Worm (Caenorhabditis elegans) whole organism, L4 larva: ENCODE data around the gene shw-1.

Source experiments
- F26F4.8 ChIP-seq: fragments of 200-800 bp; sonication (Bioruptor generic); conservative IDR thresholded peaks from 2 replicates; pipeline ENCODE4 v1.3.6; 2022; ENCODE audit warnings: missing genetic modification characterization, missing compliant biosample characterization
- F37D6.2 ChIP-seq: sonication (generic microtip); optimal IDR thresholded peaks from 2 replicates; lab custom pipeline; 2016; ENCODE audit warnings: mild to moderate bottlenecking, missing genetic modification characterization, missing compliant biosample characterization
- R02D3.7 ChIP-seq: fragments of 150-350 bp; sonication (generic microtip); optimal IDR thresholded peaks from 3 replicates; lab custom pipeline; 2014; ENCODE audit warnings: missing biosample characterization, missing genetic modification characterization
- Y48G9A.11 ChIP-seq: fragments of 200-800 bp; sonication (Bioruptor generic); IDR thresholded peaks from 2 replicates; pipeline ENCODE4 v1.3.6; 2022; ENCODE audit warnings: missing genetic modification reagents, missing genetic modification characterization, missing compliant biosample characterization
- ZK546.5 ChIP-seq, 2 experiments: sonication (generic microtip); optimal IDR thresholded peaks; 2 replicates each; lab custom pipeline; 2017; ENCODE audit warnings: missing biosample characterization in 2 of 2, missing genetic modification characterization in 2 of 2
- aha-1 ChIP-seq: fragments of 150-350 bp; peaks from one replicate; lab custom pipeline; 2014; ENCODE audit warnings: missing biosample characterization, missing genetic modification characterization
- aly-2 ChIP-seq: sonication (generic microtip); optimal IDR thresholded peaks from 2 replicates; lab custom pipeline; 2018; ENCODE audit warnings: missing biosample characterization, missing genetic modification characterization
- arid-1 ChIP-seq: fragments of 200-800 bp; sonication (Bioruptor generic); conservative IDR thresholded peaks from 2 replicates; pipeline ENCODE4 v1.3.6; 2022; ENCODE audit warnings: missing genetic modification reagents, missing genetic modification characterization, missing compliant biosample characterization
- attf-4 ChIP-seq: sonication (generic microtip); optimal IDR thresholded peaks from 3 replicates; lab custom pipeline; 2017; ENCODE audit warnings: missing biosample characterization, missing genetic modification characterization
- ceh-28 ChIP-seq: fragments of 150-350 bp; optimal IDR thresholded peaks from 2 replicates; lab custom pipeline; 2014; ENCODE audit warnings: missing biosample characterization, missing genetic modification reagents, missing genetic modification characterization
- ceh-32 ChIP-seq: sonication (generic microtip); optimal IDR thresholded peaks from 2 replicates; lab custom pipeline; 2016; ENCODE audit warnings: mild to moderate bottlenecking, missing genetic modification characterization, missing compliant biosample characterization; ENCODE audit not compliant: poor library complexity
- ceh-44 ChIP-seq: fragments of 200-800 bp; sonication (Bioruptor generic); IDR thresholded peaks from 2 replicates; pipeline ENCODE4 v1.3.6; 2022; ENCODE audit warnings: missing genetic modification reagents, missing genetic modification characterization, missing compliant biosample characterization
- ceh-62 ChIP-seq: sonication (generic microtip); optimal IDR thresholded peaks from 2 replicates; lab custom pipeline; 2017; ENCODE audit warnings: missing biosample characterization, missing genetic modification characterization
- cey-2 ChIP-seq: sonication (generic microtip); optimal IDR thresholded peaks from 3 replicates; lab custom pipeline; 2017; ENCODE audit warnings: missing genetic modification characterization, mild to moderate bottlenecking, missing compliant biosample characterization, antibody characterized with exemption, borderline replicate concordance; ENCODE audit not compliant: insufficient read depth
- ctbp-1 ChIP-seq: fragments of 200-800 bp; sonication (Bioruptor generic); IDR thresholded peaks from 2 replicates; pipeline ENCODE4 v1.3.6; 2022; ENCODE audit warnings: missing genetic modification reagents, missing genetic modification characterization, missing compliant biosample characterization
- daf-16 ChIP-seq, 3 experiments: sonication (generic microtip); optimal IDR thresholded peaks; 2 replicates each; lab custom pipeline; 2016 to 2017; ENCODE audit warnings: missing genetic modification characterization in 3 of 3, missing genetic modification reagents in 3 of 3, mild to moderate bottlenecking in 2 of 3, missing compliant biosample characterization in 2 of 3, missing biosample characterization in 1 of 3, moderate library complexity in 1 of 3
- dmd-8 ChIP-seq: fragments of 200-800 bp; sonication (Bioruptor generic); IDR thresholded peaks from 2 replicates; pipeline ENCODE4 v1.3.6; 2022; ENCODE audit warnings: missing genetic modification characterization, missing compliant biosample characterization
- duxl-1 ChIP-seq: sonication (generic microtip); optimal IDR thresholded peaks from 2 replicates; lab custom pipeline; 2016; ENCODE audit warnings: mild to moderate bottlenecking, missing genetic modification characterization, moderate library complexity, missing compliant biosample characterization; ENCODE audit not compliant: poor library complexity
- dve-1 ChIP-seq: sonication (generic microtip); optimal IDR thresholded peaks from 2 replicates; lab custom pipeline; 2017; ENCODE audit warnings: antibody characterized with exemption, mild to moderate bottlenecking, missing genetic modification characterization, missing compliant biosample characterization; ENCODE audit not compliant: insufficient read depth
- fkh-10 ChIP-seq: fragments of 150-350 bp; optimal IDR thresholded peaks from 2 replicates; lab custom pipeline; 2014; ENCODE audit warnings: missing biosample characterization, missing genetic modification reagents, missing genetic modification characterization
- gei-8 ChIP-seq: fragments of 200-800 bp; sonication (Bioruptor generic); optimal IDR thresholded peaks from 2 replicates; lab custom pipeline; 2018; ENCODE audit warnings: mild to moderate bottlenecking, missing genetic modification characterization, missing compliant biosample characterization
- hlh-11 ChIP-seq: fragments of 200-800 bp; sonication (Bioruptor generic); optimal IDR thresholded peaks from 2 replicates; lab custom pipeline; 2018; ENCODE audit warnings: mild to moderate bottlenecking, missing genetic modification characterization, missing compliant biosample characterization
- hlh-30 ChIP-seq: sonication (generic microtip); optimal IDR thresholded peaks from 2 replicates; lab custom pipeline; 2017; ENCODE audit warnings: antibody characterized with exemption, mild to moderate bottlenecking, missing genetic modification characterization, missing compliant biosample characterization; ENCODE audit not compliant: insufficient read depth
- jun-1 ChIP-seq: fragments of 150-350 bp; optimal IDR thresholded peaks from 2 replicates; lab custom pipeline; 2014; ENCODE audit warnings: missing biosample characterization, missing genetic modification reagents, missing genetic modification characterization
- lim-7 ChIP-seq: fragments of 200-800 bp; sonication (Bioruptor generic); IDR thresholded peaks from 2 replicates; pipeline ENCODE4 v1.3.6; 2022; ENCODE audit warnings: missing genetic modification characterization, missing compliant biosample characterization
- lin-29 ChIP-seq: fragments of 200-800 bp; sonication (Bioruptor generic); IDR thresholded peaks from 2 replicates; pipeline ENCODE4 v1.3.6; 2022; ENCODE audit warnings: missing genetic modification reagents, missing genetic modification characterization, missing compliant biosample characterization
- madf-5 ChIP-seq, 2 experiments: fragments of 200-800 bp; sonication (Bioruptor generic); IDR thresholded peaks; 2 replicates each; pipeline ENCODE4 v1.3.6; 2022; ENCODE audit warnings: missing compliant biosample characterization in 2 of 2, missing genetic modification characterization in 2 of 2
- mdl-1 ChIP-seq, 2 experiments: fragments of 150-350 bp in 1 of 2; sonication (generic microtip) in 1 of 2; optimal IDR thresholded peaks; 2 replicates each; lab custom pipeline; 2014 to 2017; ENCODE audit warnings: missing biosample characterization in 2 of 2, missing genetic modification characterization in 2 of 2
- mes-2 ChIP-seq: sonication (generic microtip); optimal IDR thresholded peaks from 2 replicates; lab custom pipeline; 2016; ENCODE audit warnings: missing genotype, mild to moderate bottlenecking, missing genetic modification characterization, missing compliant biosample characterization; ENCODE audit not compliant: poor library complexity, severe bottlenecking
- mxl-3 ChIP-seq: fragments of 200-800 bp; sonication (Bioruptor generic); optimal IDR thresholded peaks from 2 replicates; lab custom pipeline; 2018; ENCODE audit warnings: mild to moderate bottlenecking, missing genetic modification characterization, missing compliant biosample characterization
- nhr-237 ChIP-seq: sonication (generic microtip); optimal IDR thresholded peaks from 2 replicates; lab custom pipeline; 2017; ENCODE audit warnings: missing biosample characterization, missing genetic modification characterization
- nhr-28 ChIP-seq: fragments of 150-350 bp; optimal IDR thresholded peaks from 2 replicates; lab custom pipeline; 2014; ENCODE audit warnings: missing biosample characterization, missing genetic modification characterization
- nhr-48 ChIP-seq: sonication (generic microtip); optimal IDR thresholded peaks from 2 replicates; lab custom pipeline; 2016; ENCODE audit warnings: mild to moderate bottlenecking, missing genetic modification characterization, missing compliant biosample characterization
- nhr-77 ChIP-seq: fragments of 150-350 bp; optimal IDR thresholded peaks from 2 replicates; lab custom pipeline; 2014; ENCODE audit warnings: missing biosample characterization, missing genetic modification characterization
- pqm-1 ChIP-seq: sonication (generic microtip); optimal IDR thresholded peaks from 2 replicates; lab custom pipeline; 2017; ENCODE audit warnings: missing biosample characterization, missing genetic modification characterization
- rbr-2 ChIP-seq: sonication (generic microtip); optimal IDR thresholded peaks from 2 replicates; lab custom pipeline; 2016; ENCODE audit warnings: missing genotype, missing genetic modification characterization, missing compliant biosample characterization
- saeg-2 ChIP-seq: fragments of 200-800 bp; sonication (Bioruptor generic); IDR thresholded peaks from 2 replicates; pipeline ENCODE4 v1.3.6; 2022; ENCODE audit warnings: missing genetic modification reagents, missing genetic modification characterization, missing compliant biosample characterization
- sdz-12 ChIP-seq: fragments of 200-800 bp; sonication (Bioruptor generic); optimal IDR thresholded peaks from 2 replicates; lab custom pipeline; 2018; ENCODE audit warnings: mild to moderate bottlenecking, missing genetic modification characterization, missing compliant biosample characterization
- set-16 ChIP-seq: fragments of 200-800 bp; sonication (Bioruptor generic); IDR thresholded peaks from 2 replicates; pipeline ENCODE4 v1.3.6; 2022; ENCODE audit warnings: missing genetic modification reagents, missing genetic modification characterization, missing compliant biosample characterization
- tra-1 ChIP-seq: fragments of 200-800 bp; sonication (Bioruptor generic); IDR thresholded peaks from 2 replicates; pipeline ENCODE4 v1.3.6; 2022; ENCODE audit warnings: missing genetic modification reagents, missing genetic modification characterization, missing compliant biosample characterization
- unc-62 ChIP-seq, 3 experiments: fragments of 150-350 bp in 1 of 3; sonication (generic microtip); optimal IDR thresholded peaks in 2 of 3; peaks in 1 of 3; 1 replicate in 1 of 3; 2 replicates in 2 of 3; lab custom pipeline; 2014 to 2017; ENCODE audit warnings: missing biosample characterization in 3 of 3, missing genetic modification characterization in 3 of 3, missing genetic modification reagents in 3 of 3, missing genotype in 1 of 3
- zfp-2 ChIP-seq: sonication (generic microtip); optimal IDR thresholded peaks from 2 replicates; lab custom pipeline; 2016; ENCODE audit warnings: mild to moderate bottlenecking, missing genetic modification characterization, missing compliant biosample characterization
- zip-11 ChIP-seq: fragments of 200-800 bp; sonication (Bioruptor generic); IDR thresholded peaks from 2 replicates; pipeline ENCODE4 v1.3.6; 2022; ENCODE audit warnings: missing genetic modification characterization, missing compliant biosample characterization
- ztf-11 ChIP-seq: fragments of 150-350 bp; optimal IDR thresholded peaks from 2 replicates; lab custom pipeline; 2014; ENCODE audit warnings: missing biosample characterization, missing genetic modification characterization
- ztf-7 ChIP-seq: fragments of 150-350 bp; optimal IDR thresholded peaks from 2 replicates; lab custom pipeline; 2014; ENCODE audit warnings: missing biosample characterization, missing genetic modification characterization

Gene shw-1

DNA sequence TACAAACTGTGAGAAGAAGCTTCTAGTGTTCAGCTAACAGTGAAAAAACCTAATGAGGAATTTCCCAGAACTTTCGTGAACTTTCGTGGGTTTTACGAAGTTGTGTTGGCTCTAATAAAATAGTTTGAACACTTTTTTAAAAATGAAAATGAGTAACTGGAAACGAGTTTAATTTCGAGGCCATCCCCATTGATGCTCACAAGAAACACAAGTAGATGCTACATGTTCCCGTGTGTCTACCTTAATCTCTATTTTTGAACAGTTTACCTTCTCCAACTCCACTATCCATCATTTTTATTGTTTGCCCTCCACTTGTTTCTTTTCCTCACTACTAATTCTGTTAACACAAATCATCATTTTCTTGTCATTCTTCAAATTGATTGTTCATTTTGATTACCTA lies 12.4 kb upstream of the shw-1 start, which contains the start of gene C26D10.7:
C26D10.7 (plus strand) TSS at position 301 of the 400 bp plus-strand sequence.
- TF ChIP-seq madf-5 (GFP tag; IDR thresholded peaks at IDR 0.05; lab: Robert Waterston, UW), result no peak
- no peak for TF ChIP-seq rbr-2 (tag; lab: Kevin White, UChicago)
- TF ChIP-seq ceh-32, result no peak
- no peak for TF ChIP-seq ztf-7 (tag; lab: Kevin White, UChicago)
- peak in 1 of 2 experiments; percentile 41 for TF ChIP-seq unc-62 (GFP tag; optimal IDR thresholded peaks at IDR 0.05 in 1 of 2; lab: Kevin White, UChicago)
- TF ChIP-seq unc-62 (tag; optimal IDR thresholded peaks at IDR 0.05; lab: Kevin White, UChicago), result no peak
- TF ChIP-seq zip-11 (GFP tag; lab: Robert Waterston, UW), result no peak
- no peak for TF ChIP-seq mes-2 (tag; lab: Kevin White, UChicago)
- TF ChIP-seq lim-7, result no peak

DNA sequence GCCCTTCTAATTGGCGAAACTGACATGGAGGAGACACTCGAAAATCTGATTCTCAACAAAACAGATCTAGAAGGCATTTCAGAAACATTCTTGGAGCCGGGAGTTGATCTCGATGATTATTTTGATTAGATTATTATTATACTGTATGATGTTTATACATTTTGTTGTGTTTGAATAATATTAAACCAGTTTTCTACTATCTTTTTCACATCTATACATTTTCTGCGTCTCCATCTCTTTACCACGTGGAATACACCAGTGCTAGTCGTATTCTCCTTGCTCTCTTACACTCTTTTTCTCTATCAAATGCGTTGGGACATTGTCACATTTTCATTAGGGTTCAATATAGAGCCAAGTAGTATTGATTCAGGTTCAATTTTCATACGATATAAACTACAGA lies 8.2 kb upstream of the shw-1 start, which contains the start of gene C26D10.4:
C26D10.4 (plus strand) TSS at position 301 of the 400 bp plus-strand sequence.
- TF ChIP-seq nhr-77 (tag; lab: Kevin White, UChicago), result no peak
- no peak for TF ChIP-seq tra-1
- peak; percentile 48 for TF ChIP-seq mxl-3
- no peak for TF ChIP-seq ceh-44
- TF ChIP-seq mdl-1 (tag; optimal IDR thresholded peaks at IDR 0.05; lab: Kevin White, UChicago), result peak in 1 of 2 experiments; percentile 3
- no peak for TF ChIP-seq F26F4.8 (GFP tag; lab: Robert Waterston, UW)
- peak; percentile 24 for TF ChIP-seq hlh-30 (tag; lab: Kevin White, UChicago)
- no peak for TF ChIP-seq dmd-8 (GFP tag; lab: Robert Waterston, UW)
- no peak for TF ChIP-seq ceh-62 (tag; lab: Kevin White, UChicago)

DNA sequence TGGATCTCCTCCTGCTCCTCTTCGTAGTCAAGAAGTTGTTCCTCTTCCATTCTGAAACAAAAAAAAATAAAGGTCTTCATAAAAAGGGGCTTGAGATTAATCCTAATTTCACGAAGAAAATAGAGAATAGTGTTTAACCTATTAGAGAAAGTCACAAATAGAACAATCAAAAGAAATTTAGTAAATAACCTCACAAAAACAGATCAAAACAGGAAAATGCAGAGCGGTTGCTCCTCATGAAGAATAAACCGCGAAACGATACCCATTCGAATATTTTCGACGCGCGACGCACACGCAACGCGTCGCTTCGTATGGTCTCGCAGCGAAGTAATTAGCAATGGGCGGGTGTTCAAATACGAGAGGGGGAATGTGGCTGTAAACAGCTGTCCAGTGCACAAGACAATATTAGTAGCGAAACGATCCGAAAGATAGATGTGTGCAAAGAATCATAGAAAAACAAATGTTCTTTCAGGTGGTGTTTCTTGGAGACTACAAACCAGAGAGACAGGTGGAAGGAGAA lies 7.6 kb upstream of the shw-1 start, which contains the start of gene hel-1:
hel-1 (minus strand) TSS at position 51 of the 520 bp plus-strand sequence.
- TF ChIP-seq fkh-10 (no peak), ceh-32 (no peak), ctbp-1 (0 out of 2 replicates have a peak, but pooled peaks have one; percentile 39), F37D6.2 (tag; lab: Kevin White, UChicago) (no peak), lin-29 (GFP tag; lab: Robert Waterston, UW) (no peak), pqm-1 (tag; lab: Kevin White, UChicago) (no peak), duxl-1 (tag; lab: Kevin White, UChicago) (no peak), rbr-2 (tag; lab: Kevin White, UChicago) (peak; percentile 63), ztf-11 (tag; lab: Kevin White, UChicago) (no peak), aha-1 (tag; lab: Kevin White, UChicago) (peak; percentile 98), hlh-11 (tag; lab: Kevin White, UChicago) (peak; percentile 82), ceh-62 (tag; lab: Kevin White, UChicago) (no peak), zfp-2 (tag; lab: Kevin White, UChicago) (peak; percentile 2), nhr-237 (tag; lab: Kevin White, UChicago) (no peak), ceh-28 (tag; lab: Kevin White, UChicago) (no peak), R02D3.7 (tag; lab: Kevin White, UChicago) (no peak), hlh-30 (tag; lab: Kevin White, UChicago) (peak; percentile 64), daf-16 (GFP tag; optimal IDR thresholded peaks at IDR 0.05; lab: Kevin White, UChicago) (peak in 1 of 2 experiments; percentile 76), daf-16 (tag; optimal IDR thresholded peaks at IDR 0.05; lab: Kevin White, UChicago) (peak; percentile 75), saeg-2 (GFP tag; lab: Robert Waterston, UW) (no peak), madf-5 (GFP tag; IDR thresholded peaks at IDR 0.05; lab: Robert Waterston, UW) (no peak), aly-2 (no peak), jun-1 (no peak), nhr-77 (tag; lab: Kevin White, UChicago) (peak; percentile 23), nhr-28 (tag; lab: Kevin White, UChicago) (peak; percentile 30), Y48G9A.11 (GFP tag; lab: Robert Waterston, UW) (no peak), nhr-48 (tag; lab: Kevin White, UChicago) (no peak), ZK546.5 (tag; optimal IDR thresholded peaks at IDR 0.05; lab: Kevin White, UChicago) (no peak), arid-1 (GFP tag; lab: Robert Waterston, UW) (no peak), attf-4 (tag; lab: Kevin White, UChicago) (no peak), set-16 (GFP tag; lab: Robert Waterston, UW) (no peak), tra-1 (no peak), dve-1 (tag; lab: Kevin White, UChicago) (peak; percentile 68), mdl-1 (tag; optimal IDR thresholded peaks at IDR 0.05; lab: Kevin White, UChicago) (peak in 1 of 2 experiments; percentile 65), cey-2 (tag; lab: Kevin White, UChicago) (no peak), gei-8 (no peak), sdz-12 (GFP tag; lab: Kevin White, UChicago) (no peak)
